Worm (Caenorhabditis elegans) whole organism, young adult: ENCODE results near the gene K09C6.9.

Source experiments
- F22D6.2 ChIP-seq: sonication (generic microtip); optimal IDR thresholded peaks from 2 replicates; lab custom pipeline; 2016; ENCODE audit warnings: mild to moderate bottlenecking, missing genetic modification characterization, missing compliant biosample characterization
- F33H1.4 ChIP-seq: fragments of 200-800 bp; sonication (Bioruptor generic); IDR thresholded peaks from 2 replicates; pipeline ENCODE4 v1.3.6; 2022; ENCODE audit warnings: missing genetic modification reagents, missing genetic modification characterization, missing compliant biosample characterization
- Y95B8A.8 ChIP-seq: fragments of 200-800 bp; sonication (Bioruptor generic); IDR thresholded peaks from 2 replicates; pipeline ENCODE4 v1.3.6; 2022; ENCODE audit warnings: missing genetic modification reagents, missing genetic modification characterization, missing compliant biosample characterization
- bed-2 ChIP-seq: fragments of 200-800 bp; sonication (Bioruptor generic); IDR thresholded peaks from 2 replicates; pipeline ENCODE4 v1.3.6; 2022; ENCODE audit warnings: missing genetic modification reagents, missing genetic modification characterization, missing compliant biosample characterization
- dox-1 ChIP-seq: fragments of 200-800 bp; sonication (Bioruptor generic); IDR thresholded peaks from 2 replicates; pipeline ENCODE4 v1.3.6; 2022; ENCODE audit warnings: missing genetic modification reagents, missing genetic modification characterization, missing compliant biosample characterization
- dpff-1 ChIP-seq: sonication (generic microtip); optimal IDR thresholded peaks from 2 replicates; lab custom pipeline; 2017; ENCODE audit warnings: mild to moderate bottlenecking, missing genetic modification characterization, missing compliant biosample characterization
- dpl-1 ChIP-seq: fragments of 150-350 bp; optimal IDR thresholded peaks from 2 replicates; lab custom pipeline; 2014; ENCODE audit warnings: missing biosample characterization, missing genetic modification reagents, missing genetic modification characterization
- gei-17 ChIP-seq: fragments of 200-800 bp; sonication (Bioruptor generic); optimal IDR thresholded peaks from 2 replicates; lab custom pipeline; 2018; ENCODE audit warnings: mild to moderate bottlenecking, missing genetic modification characterization, missing compliant biosample characterization
- madf-6 ChIP-seq: fragments of 200-800 bp; sonication (Bioruptor generic); IDR thresholded peaks from 2 replicates; pipeline ENCODE4 v1.3.6; 2022; ENCODE audit warnings: missing genetic modification reagents, missing genetic modification characterization, missing compliant biosample characterization
- sea-2 ChIP-seq: fragments of 200-800 bp; sonication (Bioruptor generic); IDR thresholded peaks from 2 replicates; pipeline ENCODE4 v1.3.6; 2022; ENCODE audit warnings: missing genetic modification characterization, missing compliant biosample characterization
- snpc-4 ChIP-seq, 5 experiments: fragments of 150-350 bp in 1 of 5; sonication (generic microtip) in 4 of 5; optimal IDR thresholded peaks; 2 replicates each; lab custom pipeline; 2014 to 2018; ENCODE audit warnings: missing genetic modification characterization in 5 of 5, missing biosample characterization in 3 of 5, antibody characterized with exemption in 2 of 5, mild to moderate bottlenecking in 2 of 5, missing compliant biosample characterization in 2 of 5, missing genotype in 2 of 5, moderate library complexity in 2 of 5, missing genetic modification reagents in 1 of 5
- tlf-1 ChIP-seq: fragments of 200-800 bp; sonication (Bioruptor generic); optimal IDR thresholded peaks from 2 replicates; lab custom pipeline; 2018; ENCODE audit warnings: mild to moderate bottlenecking, missing genetic modification characterization, missing compliant biosample characterization
- unc-62 ChIP-seq: fragments of 150-350 bp; optimal IDR thresholded peaks from 2 replicates; lab custom pipeline; 2014; ENCODE audit warnings: missing biosample characterization, missing genetic modification reagents, missing genetic modification characterization
- zfh-2 ChIP-seq: fragments of 200-800 bp; sonication (Bioruptor generic); conservative IDR thresholded peaks from 2 replicates; pipeline ENCODE4 v1.3.6; 2022; ENCODE audit warnings: missing genetic modification reagents, missing genetic modification characterization, missing compliant biosample characterization

Gene K09C6.9

ce11 chrV:810281-810862 is 44.5 kb downstream of the K09C6.9 start, which contains the start of gene R13D11.4:
Gene R13D11.4 (plus strand): TSS chrV:810812.
- TF ChIP-seq madf-6: no peak

- no peak for TF ChIP-seq F33H1.4
- TF ChIP-seq dpff-1: no peak
- TF ChIP-seq sea-2 (GFP tag; lab: Robert Waterston, UW): no peak
- TF ChIP-seq unc-62 (GFP tag; lab: Kevin White, UChicago): no peak
- no peak for TF ChIP-seq Y95B8A.8 (GFP tag; lab: Robert Waterston, UW)
- TF ChIP-seq gei-17 (GFP tag; lab: Kevin White, UChicago): no peak
- no peak for TF ChIP-seq snpc-4 (GFP tag; optimal IDR thresholded peaks at IDR 0.05; lab: Kevin White, UChicago)
- TF ChIP-seq snpc-4 (tag; optimal IDR thresholded peaks at IDR 0.05; lab: Kevin White, UChicago): no peak
- no peak for TF ChIP-seq F22D6.2 (tag; lab: Kevin White, UChicago)
- TF ChIP-seq, all 124 proteins: peak for 0
These were observed 46.6 kb downstream of the K09C6.9 start for ce11 chrV:808260-808659.

- TF ChIP-seq zfh-2 (GFP tag; lab: Robert Waterston, UW) (peak; percentile 38; the same call in 1 of the 2 replicates), tlf-1 (GFP tag; lab: Kevin White, UChicago) (no peak)
These were observed 50.4 kb downstream of the K09C6.9 start, which contains the start of gene nhr-270 for ce11 chrV:804485-804884. Gene nhr-270 (minus strand): TSS chrV:804741.

ce11 chrV:803472-803871 is 51.4 kb downstream of the K09C6.9 start:
- TF ChIP-seq dpl-1 (GFP tag; lab: Kevin White, UChicago): no peak
- TF ChIP-seq bed-2 (GFP tag; lab: Robert Waterston, UW): no peak
- no peak for TF ChIP-seq dox-1 (GFP tag; lab: Robert Waterston, UW)
